Worm (Caenorhabditis elegans): ENCODE measurements around the gene F45D3.3.

- no peak for TF ChIP-seq unc-39 (tag; optimal IDR thresholded peaks at IDR 0.05)
- no peak for TF ChIP-seq unc-62 (GFP tag; optimal IDR thresholded peaks at IDR 0.05)
- peak; percentile 35 for TF ChIP-seq ham-2 (GFP tag; optimal IDR thresholded peaks at IDR 0.05)
- no peak for TF ChIP-seq blmp-1 (tag; optimal IDR thresholded peaks at IDR 0.05)
- TF ChIP-seq nhr-76 (tag; optimal IDR thresholded peaks at IDR 0.05) = no peak
Measured at ce11 chrV:12553286-12553725, 3.1 kb upstream of the F45D3.3 start.

All from whole organism, mixed stage, embryonic.